Fruit fly (Drosophila melanogaster) whole organism, prepupa: ENCODE results near the gene CG5282.

Experiments used
- Blimp-1 ChIP-seq: fragments of 200-800 bp; sonication (Bioruptor generic); optimal IDR thresholded peaks from 3 replicates; lab custom pipeline; 2017; ENCODE audit warnings: missing biosample characterization, missing genetic modification characterization, mild to moderate bottlenecking, moderate library complexity, missing genetic modification reagents
- CG10631 ChIP-seq: fragments of 200-800 bp; sonication (Bioruptor generic); optimal IDR thresholded peaks from 2 replicates; lab custom pipeline; 2016; ENCODE audit warnings: missing biosample characterization, missing genetic modification characterization
- CG10669 ChIP-seq: fragments of 200-800 bp; sonication (Bioruptor generic); optimal IDR thresholded peaks from 3 replicates; lab custom pipeline; 2018; ENCODE audit warnings: missing biosample characterization, mild to moderate bottlenecking, missing genetic modification characterization, moderate library complexity
- CG11294 ChIP-seq: fragments of 200-800 bp; sonication (Bioruptor generic); IDR thresholded peaks from 2 replicates; pipeline ENCODE4 v1.3.6; 2022; ENCODE audit warnings: missing biosample characterization, missing genetic modification characterization
- CG11762 ChIP-seq: fragments of 200-800 bp; sonication (Bioruptor generic); optimal IDR thresholded peaks from 3 replicates; lab custom pipeline; 2016; ENCODE audit warnings: missing biosample characterization, missing genetic modification characterization; ENCODE audit not compliant: insufficient read depth
- CG11902 ChIP-seq: fragments of 200-800 bp; sonication (Bioruptor generic); optimal IDR thresholded peaks from 3 replicates; lab custom pipeline; 2016; ENCODE audit warnings: missing biosample characterization, missing genetic modification characterization
- CG1621 ChIP-seq: fragments of 200-800 bp; sonication (Bioruptor generic); optimal IDR thresholded peaks from 3 replicates; lab custom pipeline; 2018; ENCODE audit warnings: missing biosample characterization, mild to moderate bottlenecking, missing genetic modification characterization
- CG16779 ChIP-seq: fragments of 200-800 bp; sonication (Bioruptor generic); optimal IDR thresholded peaks from 3 replicates; lab custom pipeline; 2017; ENCODE audit warnings: missing biosample characterization, mild to moderate bottlenecking, missing genetic modification characterization
- CG3032 ChIP-seq: fragments of 200-800 bp; optimal IDR thresholded peaks from 2 replicates; lab custom pipeline; 2019; ENCODE audit warnings: missing biosample characterization, mild to moderate bottlenecking, missing genetic modification characterization, moderate library complexity
- CG31627 ChIP-seq: fragments of 200-800 bp; sonication (Bioruptor generic); optimal IDR thresholded peaks from 3 replicates; lab custom pipeline; 2016; ENCODE audit warnings: missing biosample characterization, missing genetic modification characterization
- CG32006 ChIP-seq: fragments of 200-800 bp; sonication (Bioruptor generic); optimal IDR thresholded peaks from 3 replicates; lab custom pipeline; 2017; ENCODE audit warnings: missing biosample characterization, mild to moderate bottlenecking, missing genetic modification characterization
- CG34406 ChIP-seq: fragments of 200-800 bp; sonication (Bioruptor generic); optimal IDR thresholded peaks from 3 replicates; lab custom pipeline; 2016; ENCODE audit warnings: missing biosample characterization, missing genetic modification characterization
- CG3919 ChIP-seq: fragments of 200-800 bp; sonication (Bioruptor generic); optimal IDR thresholded peaks from 3 replicates; lab custom pipeline; 2016; ENCODE audit warnings: missing biosample characterization, missing genetic modification characterization
- CG4318 ChIP-seq: fragments of 200-800 bp; sonication (Bioruptor generic); optimal IDR thresholded peaks from 3 replicates; lab custom pipeline; 2017; ENCODE audit warnings: missing biosample characterization, mild to moderate bottlenecking, missing genetic modification characterization
- CG6163 ChIP-seq: fragments of 200-800 bp; sonication (Bioruptor generic); IDR thresholded peaks from 3 replicates; pipeline ENCODE4 v1.3.6; 2022; ENCODE audit warnings: missing biosample characterization, missing genetic modification characterization
- CG6792 ChIP-seq: fragments of 200-800 bp; sonication (Bioruptor generic); optimal IDR thresholded peaks from 3 replicates; lab custom pipeline; 2016; ENCODE audit warnings: missing biosample characterization, missing genetic modification characterization
- CG6808 ChIP-seq: fragments of 200-800 bp; sonication (Bioruptor generic); optimal IDR thresholded peaks from 3 replicates; lab custom pipeline; 2017; ENCODE audit warnings: missing biosample characterization, missing genetic modification characterization, mild to moderate bottlenecking, moderate library complexity, missing genetic modification reagents
- CG6854 ChIP-seq: fragments of 200-800 bp; sonication (Bioruptor generic); optimal IDR thresholded peaks from 2 replicates; lab custom pipeline; 2017; ENCODE audit warnings: missing biosample characterization, mild to moderate bottlenecking, missing genetic modification characterization
- CG7368 ChIP-seq: fragments of 200-800 bp; sonication (Bioruptor generic); optimal IDR thresholded peaks from 3 replicates; lab custom pipeline; 2016; ENCODE audit warnings: missing biosample characterization, missing genetic modification characterization
- CG8319 ChIP-seq: fragments of 200-800 bp; sonication (Bioruptor generic); optimal IDR thresholded peaks from 3 replicates; lab custom pipeline; 2016; ENCODE audit warnings: missing biosample characterization, missing genetic modification characterization
- CG8632 ChIP-seq: fragments of 200-800 bp; sonication (Bioruptor generic); optimal IDR thresholded peaks from 3 replicates; lab custom pipeline; 2016; ENCODE audit warnings: missing biosample characterization, missing genetic modification characterization
- Eip75B ChIP-seq: fragments of 200-800 bp; sonication (Bioruptor generic); optimal IDR thresholded peaks from 3 replicates; lab custom pipeline; 2016; ENCODE audit warnings: missing biosample characterization, missing genetic modification characterization
- Eip78C ChIP-seq: fragments of 200-800 bp; sonication (Bioruptor generic); peaks from one replicate; lab custom pipeline; 2016; ENCODE audit warnings: missing biosample characterization, missing genetic modification characterization
- Eip93F ChIP-seq: fragments of 200-800 bp; sonication (Bioruptor generic); optimal IDR thresholded peaks from 2 replicates; lab custom pipeline; 2016; ENCODE audit warnings: missing biosample characterization, mild to moderate bottlenecking, missing genetic modification characterization
- Ets21C ChIP-seq: fragments of 200-800 bp; sonication (Bioruptor generic); optimal IDR thresholded peaks from 3 replicates; lab custom pipeline; 2016; ENCODE audit warnings: missing biosample characterization, missing genetic modification characterization
- Ets96B ChIP-seq: fragments of 200-800 bp; optimal IDR thresholded peaks from 2 replicates; lab custom pipeline; 2019; ENCODE audit warnings: missing biosample characterization, mild to moderate bottlenecking, missing genetic modification characterization, moderate library complexity
- Gug ChIP-seq: fragments of 200-800 bp; sonication (Bioruptor generic); IDR thresholded peaks from 2 replicates; pipeline ENCODE4 v1.3.6; 2022; ENCODE audit warnings: missing biosample characterization, missing genetic modification characterization
- Hr39 ChIP-seq: fragments of 200-800 bp; sonication (Bioruptor generic); optimal IDR thresholded peaks from 2 replicates; lab custom pipeline; 2016; ENCODE audit warnings: missing biosample characterization, missing genetic modification characterization
- Hr4 ChIP-seq: fragments of 200-800 bp; sonication (Bioruptor generic); optimal IDR thresholded peaks from 3 replicates; lab custom pipeline; 2016; ENCODE audit warnings: missing biosample characterization, missing genetic modification characterization
- Lpt ChIP-seq: fragments of 200-800 bp; sonication (Bioruptor generic); optimal IDR thresholded peaks from 3 replicates; lab custom pipeline; 2016; ENCODE audit warnings: missing biosample characterization, missing genetic modification characterization
- Met ChIP-seq: fragments of 200-800 bp; sonication (Bioruptor generic); optimal IDR thresholded peaks from 3 replicates; lab custom pipeline; 2016; ENCODE audit warnings: missing biosample characterization, missing genetic modification characterization
- OdsH ChIP-seq: fragments of 200-800 bp; sonication (Bioruptor generic); optimal IDR thresholded peaks from 3 replicates; lab custom pipeline; 2016; ENCODE audit warnings: missing biosample characterization, missing genetic modification characterization
- Smox ChIP-seq: fragments of 200-800 bp; sonication (Bioruptor generic); optimal IDR thresholded peaks from 3 replicates; lab custom pipeline; 2016; ENCODE audit warnings: missing biosample characterization, missing genetic modification characterization
- Sox102F ChIP-seq: fragments of 200-800 bp; sonication (Bioruptor generic); optimal IDR thresholded peaks from 2 replicates; lab custom pipeline; 2016; ENCODE audit warnings: missing biosample characterization, mild to moderate bottlenecking, missing genetic modification characterization
- Sox15 ChIP-seq: fragments of 200-800 bp; sonication (Bioruptor generic); optimal IDR thresholded peaks from 3 replicates; lab custom pipeline; 2016; ENCODE audit warnings: missing biosample characterization, missing genetic modification characterization
- achi ChIP-seq: fragments of 200-800 bp; sonication (Bioruptor generic); optimal IDR thresholded peaks from 3 replicates; lab custom pipeline; 2016; ENCODE audit warnings: missing biosample characterization, missing genetic modification characterization
- acj6 ChIP-seq: fragments of 200-800 bp; sonication (Bioruptor generic); optimal IDR thresholded peaks from 3 replicates; lab custom pipeline; 2016; ENCODE audit warnings: missing biosample characterization, missing genetic modification characterization
- dac ChIP-seq: fragments of 200-800 bp; sonication (Bioruptor generic); optimal IDR thresholded peaks from 2 replicates; lab custom pipeline; 2017; ENCODE audit warnings: missing biosample characterization, mild to moderate bottlenecking, missing genetic modification characterization
- dsx ChIP-seq: fragments of 200-800 bp; optimal IDR thresholded peaks from 3 replicates; lab custom pipeline; 2019; ENCODE audit warnings: missing biosample characterization, mild to moderate bottlenecking, missing genetic modification characterization, moderate library complexity; ENCODE audit not compliant: poor library complexity, severe bottlenecking
- eg ChIP-seq: fragments of 200-800 bp; sonication (Bioruptor generic); IDR thresholded peaks from 3 replicates; pipeline ENCODE4 v1.3.6; 2022; ENCODE audit warnings: missing biosample characterization, missing genetic modification characterization
- fd85E ChIP-seq: fragments of 200-800 bp; sonication (Bioruptor generic); optimal IDR thresholded peaks from 3 replicates; lab custom pipeline; 2016; ENCODE audit warnings: missing biosample characterization, missing genetic modification characterization
- fkh ChIP-seq: fragments of 200-800 bp; sonication (Bioruptor generic); optimal IDR thresholded peaks from 3 replicates; lab custom pipeline; 2017; ENCODE audit warnings: missing biosample characterization, mild to moderate bottlenecking, missing genetic modification characterization, moderate library complexity
- lz ChIP-seq: fragments of 200-800 bp; sonication (Bioruptor generic); optimal IDR thresholded peaks from 3 replicates; lab custom pipeline; 2016; ENCODE audit warnings: missing biosample characterization, missing genetic modification characterization
- net ChIP-seq: fragments of 200-800 bp; sonication (Bioruptor generic); optimal IDR thresholded peaks from 3 replicates; lab custom pipeline; 2016; ENCODE audit warnings: missing biosample characterization, missing genetic modification characterization
- pdm3 ChIP-seq: fragments of 200-800 bp; sonication (Bioruptor generic); optimal IDR thresholded peaks from 3 replicates; lab custom pipeline; 2016; ENCODE audit warnings: missing biosample characterization, missing genetic modification characterization
- svp ChIP-seq: fragments of 200-800 bp; sonication (Bioruptor generic); peaks from one replicate; lab custom pipeline; 2016; ENCODE audit warnings: missing biosample characterization, missing genetic modification characterization
- topi ChIP-seq: fragments of 200-800 bp; sonication (Bioruptor generic); optimal IDR thresholded peaks from 3 replicates; lab custom pipeline; 2016; ENCODE audit warnings: missing biosample characterization, missing genetic modification characterization
- vri ChIP-seq: fragments of 200-800 bp; sonication (Bioruptor generic); optimal IDR thresholded peaks from 3 replicates; lab custom pipeline; 2016; ENCODE audit warnings: missing biosample characterization, mild to moderate bottlenecking, missing genetic modification characterization

Gene CG5282

DNA sequence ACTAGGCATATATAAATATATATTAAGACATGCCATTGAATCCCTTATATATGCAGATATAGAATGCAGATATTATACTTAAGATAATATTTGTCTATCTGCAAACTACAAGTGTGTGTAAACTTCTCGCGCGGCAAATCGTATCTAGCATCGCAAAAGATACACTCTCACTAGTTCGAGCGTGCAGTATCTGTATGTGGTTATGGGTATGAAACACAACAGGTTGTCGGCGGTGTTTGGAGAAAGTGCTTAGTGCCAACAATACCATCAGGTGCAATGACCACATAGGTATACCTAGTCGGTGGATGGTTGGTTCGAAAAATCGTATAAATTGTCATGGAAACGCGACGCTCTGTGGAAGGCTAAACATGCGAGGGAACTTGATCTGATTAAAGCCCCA, 21.4 kb downstream of the CG5282 start:
- TF ChIP-seq svp (peak; percentile 4), Eip78C (GFP tag; lab: Kevin White, UChicago) (peak; percentile 5), pdm3 (GFP tag; lab: Kevin White, UChicago) (no peak)

DNA sequence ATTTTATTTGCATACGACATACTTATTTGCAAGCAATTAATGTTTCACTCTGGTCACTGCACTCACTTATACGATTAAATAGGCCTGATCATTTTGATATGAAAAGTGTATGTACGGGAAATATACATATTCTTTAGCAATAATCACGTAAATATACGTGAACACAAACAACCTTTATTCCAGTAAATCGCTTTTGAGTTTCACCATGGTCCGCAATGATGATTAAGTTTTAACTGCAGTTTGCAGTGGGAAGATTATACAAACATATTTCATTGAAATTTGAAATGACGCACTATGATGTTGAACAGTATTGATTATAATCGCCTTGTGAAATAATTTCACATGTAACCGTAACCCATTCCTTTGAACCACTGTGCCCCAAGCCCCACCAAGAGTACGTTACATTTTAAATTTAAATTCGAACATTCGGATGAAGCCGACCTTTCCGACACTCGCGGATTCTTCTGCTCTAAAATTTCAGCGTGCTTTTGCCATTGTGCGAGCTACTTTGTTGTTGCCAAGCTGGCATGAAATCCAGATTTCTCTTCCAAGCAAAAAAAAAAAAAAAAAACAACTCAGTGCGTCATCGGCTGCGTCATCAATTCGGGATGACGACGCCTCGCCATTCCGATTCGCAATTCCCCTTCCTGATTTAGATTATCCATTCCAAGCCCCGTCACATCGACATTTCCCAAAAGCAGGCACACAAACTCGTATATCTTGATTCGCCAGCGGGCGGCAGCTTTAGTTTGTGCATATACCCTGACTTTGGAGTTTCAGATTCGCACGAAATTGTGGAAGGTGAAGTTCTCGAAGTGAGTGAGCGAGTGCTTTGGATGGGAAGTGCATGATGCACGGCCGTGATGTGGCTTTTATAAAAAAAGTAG, 22.1 kb downstream of the CG5282 start:
- TF ChIP-seq CG11902 (GFP tag; lab: Kevin White, UChicago): peak; percentile 67
- TF ChIP-seq lz (GFP tag; lab: Kevin White, UChicago): peak; percentile 75
- peak; percentile 59 for TF ChIP-seq CG8632 (GFP tag; lab: Kevin White, UChicago)
- peak; percentile 58 for TF ChIP-seq Smox
- peak; percentile 63 for TF ChIP-seq CG10669 (GFP tag; lab: Kevin White, UChicago)
- TF ChIP-seq Ets96B: peak; percentile 47
- peak; percentile 35 for TF ChIP-seq CG3919 (GFP tag; lab: Kevin White, UChicago)
- peak; percentile 39 for TF ChIP-seq achi (GFP tag; lab: Kevin White, UChicago)
- peak; percentile 80 for TF ChIP-seq CG6808 (GFP tag; lab: Kevin White, UChicago)
- peak; percentile 49 for TF ChIP-seq pdm3 (GFP tag; lab: Kevin White, UChicago)
- TF ChIP-seq CG34406 (GFP tag; lab: Kevin White, UChicago): peak; percentile 63
- TF ChIP-seq dsx (GFP tag; lab: Kevin White, UChicago): peak; percentile 97
- TF ChIP-seq Eip78C (GFP tag; lab: Kevin White, UChicago): peak; percentile 93
- peak; percentile 36 for TF ChIP-seq CG6854 (GFP tag; lab: Kevin White, UChicago)
- TF ChIP-seq CG1621 (tag; lab: Kevin White, UChicago): no peak
- peak; percentile 42; the same call in 2 of the 3 replicates for TF ChIP-seq CG6163 (GFP tag; lab: Robert Waterston, UW)
- TF ChIP-seq CG4318 (GFP tag; lab: Kevin White, UChicago): peak; percentile 30
- TF ChIP-seq CG7368 (GFP tag; lab: Kevin White, UChicago): no peak
- no peak for TF ChIP-seq dac (GFP tag; lab: Kevin White, UChicago)
- TF ChIP-seq Sox102F (GFP tag; lab: Kevin White, UChicago): peak; percentile 51
- no peak for TF ChIP-seq Gug
- peak; percentile 62 for TF ChIP-seq Blimp-1
- TF ChIP-seq Met (GFP tag; lab: Kevin White, UChicago): peak; percentile 82
- no peak for TF ChIP-seq CG11294 (GFP tag; lab: Robert Waterston, UW)
- TF ChIP-seq acj6 (GFP tag; lab: Kevin White, UChicago): peak; percentile 57
- peak; percentile 40 for TF ChIP-seq CG16779
- TF ChIP-seq fd85E: no peak
- peak; percentile 37 for TF ChIP-seq Eip93F (GFP tag; lab: Kevin White, UChicago)
- no peak for TF ChIP-seq vri (GFP tag; lab: Kevin White, UChicago)
- peak; percentile 83 for TF ChIP-seq CG31627
- peak; percentile 70 for TF ChIP-seq CG10631 (GFP tag; lab: Kevin White, UChicago)
- peak; percentile 63 for TF ChIP-seq OdsH (GFP tag; lab: Kevin White, UChicago)
- TF ChIP-seq CG6792: peak; percentile 60
- TF ChIP-seq net (GFP tag; lab: Kevin White, UChicago): peak; percentile 41
- 0 out of 3 replicates have a peak, but pooled peaks have one; percentile 5 for TF ChIP-seq eg (GFP tag; lab: Robert Waterston, UW)
- TF ChIP-seq Sox15: peak; percentile 75
- TF ChIP-seq fkh (GFP tag; lab: Kevin White, UChicago): no peak
- no peak for TF ChIP-seq Lpt (GFP tag; lab: Kevin White, UChicago)
- TF ChIP-seq CG3032 (tag; lab: Kevin White, UChicago): peak; percentile 67
- TF ChIP-seq CG11762 (GFP tag; lab: Kevin White, UChicago): no peak
- peak; percentile 88 for TF ChIP-seq topi (GFP tag; lab: Kevin White, UChicago)
- peak; percentile 81 for TF ChIP-seq Hr39
- TF ChIP-seq Eip75B (GFP tag; lab: Kevin White, UChicago): peak; percentile 69
- peak; percentile 74 for TF ChIP-seq Ets21C (GFP tag; lab: Kevin White, UChicago)
- peak; percentile 68 for TF ChIP-seq CG32006 (GFP tag; lab: Kevin White, UChicago)
- peak; percentile 40 for TF ChIP-seq Hr4 (GFP tag; lab: Kevin White, UChicago)
- peak; percentile 33 for TF ChIP-seq CG8319 (GFP tag; lab: Kevin White, UChicago)
